Fruit fly (Drosophila melanogaster) S2 (cell line): ENCODE data around the gene tna.

Experiments used
- CG8478 ChIP-seq: fragments of >200 bp; optimal IDR thresholded peaks from 2 replicates; lab custom pipeline; 2018
- CTCF ChIP-seq, 2 experiments: fragments of >200 bp; optimal IDR thresholded peaks; 2 replicates each; lab custom pipeline; 2018

DNA sequence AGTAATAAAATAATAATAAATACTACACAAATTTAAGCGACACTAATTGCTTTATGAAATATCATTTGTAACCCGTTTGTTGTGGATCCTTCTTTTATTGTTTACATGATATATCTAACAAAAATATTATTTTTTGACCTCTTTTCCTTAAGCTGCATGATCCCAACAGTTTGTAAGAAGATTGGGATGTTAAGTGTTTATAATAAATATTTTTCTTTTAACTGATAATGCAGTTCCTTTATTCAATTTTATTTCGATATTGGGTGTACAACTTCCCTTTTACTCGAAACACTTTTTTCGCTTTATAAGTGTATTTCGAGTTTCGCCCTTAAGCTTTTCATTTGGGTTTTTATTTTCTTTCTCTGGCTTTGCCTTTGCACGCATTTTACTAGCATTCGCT lies 18.3 kb downstream of the tna start:
- TF ChIP-seq CG8478 (lab: Kevin White, UChicago) (no peak), CTCF (optimal IDR thresholded peaks at IDR 0.05; lab: Kevin White, UChicago) (no peak)
